Worm (Caenorhabditis elegans) whole organism, late embryonic: Measurements from ENCODE around the gene nhr-19.

Experiments used
- C08G9.2 ChIP-seq: sonication (generic microtip); optimal IDR thresholded peaks from 2 replicates; lab custom pipeline; 2016; ENCODE audit warnings: mild to moderate bottlenecking, missing genetic modification characterization, moderate library complexity, missing compliant biosample characterization
- Y22D7AL.16 ChIP-seq: sonication (generic microtip); optimal IDR thresholded peaks from 2 replicates; lab custom pipeline; 2016; ENCODE audit warnings: missing genetic modification characterization, missing compliant biosample characterization
- ama-1 ChIP-seq: fragments of 150-350 bp; optimal IDR thresholded peaks from 2 replicates; lab custom pipeline; 2014
- dmd-4 ChIP-seq: sonication (generic microtip); optimal IDR thresholded peaks from 2 replicates; lab custom pipeline; 2016; ENCODE audit warnings: borderline replicate concordance, missing genetic modification characterization, missing compliant biosample characterization
- elt-2 ChIP-seq: sonication (generic microtip); optimal IDR thresholded peaks from 2 replicates; lab custom pipeline; 2016; ENCODE audit warnings: missing genetic modification reagents, missing genetic modification characterization, missing compliant biosample characterization
- eyg-1 ChIP-seq: sonication (generic microtip); optimal IDR thresholded peaks from 2 replicates; lab custom pipeline; 2016; ENCODE audit warnings: missing genotype, missing genetic modification characterization, missing compliant biosample characterization
- fkh-10 ChIP-seq: fragments of 150-350 bp; optimal IDR thresholded peaks from 2 replicates; lab custom pipeline; 2014; ENCODE audit warnings: missing biosample characterization, missing genetic modification reagents, missing genetic modification characterization
- hlh-6 ChIP-seq: sonication (generic microtip); optimal IDR thresholded peaks from 2 replicates; lab custom pipeline; 2016; ENCODE audit warnings: missing genotype, missing genetic modification characterization, missing compliant biosample characterization
- lin-11 ChIP-seq: fragments of 200-800 bp; sonication (Bioruptor generic); optimal IDR thresholded peaks from 2 replicates; lab custom pipeline; 2018; ENCODE audit warnings: mild to moderate bottlenecking, missing genetic modification characterization, missing compliant biosample characterization
- mec-3 ChIP-seq: sonication (generic microtip); optimal IDR thresholded peaks from 2 replicates; lab custom pipeline; 2016; ENCODE audit warnings: borderline replicate concordance, missing genetic modification characterization, missing compliant biosample characterization
- nhr-11 ChIP-seq: fragments of 150-350 bp; optimal IDR thresholded peaks from 2 replicates; lab custom pipeline; 2014; ENCODE audit warnings: missing biosample characterization, missing genetic modification characterization
- unc-55 ChIP-seq: sonication (generic microtip); optimal IDR thresholded peaks from 2 replicates; lab custom pipeline; 2017; ENCODE audit warnings: missing biosample characterization, missing genetic modification reagents, missing genetic modification characterization
- unc-86 ChIP-seq: sonication (generic microtip); optimal IDR thresholded peaks from 2 replicates; lab custom pipeline; 2016; ENCODE audit warnings: missing genetic modification characterization, missing compliant biosample characterization
- ztf-16 ChIP-seq: sonication (generic microtip); optimal IDR thresholded peaks from 2 replicates; lab custom pipeline; 2017; ENCODE audit warnings: missing genetic modification characterization, missing compliant biosample characterization

DNA sequence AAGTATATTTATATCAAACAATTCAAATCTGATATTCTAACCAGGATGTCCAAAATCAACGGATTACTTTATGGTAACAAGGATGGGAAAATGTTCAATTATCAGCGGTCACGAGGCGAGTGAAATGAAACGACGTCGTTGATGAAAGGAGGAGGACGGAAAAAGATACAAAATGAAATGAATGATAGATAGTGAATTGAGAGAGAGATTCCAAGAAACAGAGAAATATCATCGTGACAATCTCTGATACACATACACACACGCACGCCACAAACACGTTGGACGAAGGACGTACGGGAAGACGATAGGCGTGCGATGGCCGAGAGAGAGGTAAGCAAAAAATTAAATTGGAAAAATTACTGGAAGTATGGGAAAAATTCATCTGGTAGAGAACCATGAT, 4.3 kb downstream of the nhr-19 start:
- TF ChIP-seq Y22D7AL.16 (tag; lab: Kevin White, UChicago) (no peak), ztf-16 (tag; lab: Kevin White, UChicago) (no peak), elt-2 (tag; lab: Kevin White, UChicago) (no peak), fkh-10 (no peak), unc-86 (tag; lab: Kevin White, UChicago) (no peak), mec-3 (tag; lab: Kevin White, UChicago) (no peak), lin-11 (tag; lab: Kevin White, UChicago) (no peak), eyg-1 (tag; lab: Kevin White, UChicago) (no peak), unc-55 (GFP tag; lab: Kevin White, UChicago) (peak; percentile 76), nhr-11 (tag; lab: Kevin White, UChicago) (no peak), ama-1 (lab: Kevin White, UChicago) (no peak), dmd-4 (tag; lab: Kevin White, UChicago) (no peak), C08G9.2 (tag; lab: Kevin White, UChicago) (no peak), hlh-6 (tag; lab: Kevin White, UChicago) (no peak)
